Fruit fly (Drosophila melanogaster) whole organism, embryonic: ENCODE data around the gene Dnai2.

ENCODE experiments used
- Antp ChIP-seq: fragments of 200-800 bp; sonication (Bioruptor generic); optimal IDR thresholded peaks from 3 replicates; lab custom pipeline; 2016; ENCODE audit warnings: missing biosample characterization, missing genetic modification characterization
- Atf-2 ChIP-seq: fragments of 200-800 bp; sonication (Bioruptor generic); optimal IDR thresholded peaks from 2 replicates; lab custom pipeline; 2016; ENCODE audit warnings: missing biosample characterization, missing genetic modification characterization
- B-H2 ChIP-seq: fragments of 200-800 bp; sonication (Bioruptor generic); optimal IDR thresholded peaks from 2 replicates; lab custom pipeline; 2018; ENCODE audit warnings: missing biosample characterization, mild to moderate bottlenecking, missing genetic modification characterization
- BEAF-32 ChIP-seq: fragments of 200-800 bp; sonication (Bioruptor generic); optimal IDR thresholded peaks from 3 replicates; lab custom pipeline; 2017; ENCODE audit warnings: missing biosample characterization, missing genetic modification characterization, mild to moderate bottlenecking, moderate library complexity, missing genetic modification reagents
- CG11723 ChIP-seq: fragments of 200-800 bp; sonication (Bioruptor generic); optimal IDR thresholded peaks from 2 replicates; lab custom pipeline; 2017; ENCODE audit warnings: missing biosample characterization, mild to moderate bottlenecking, missing genetic modification characterization
- CG12659 ChIP-seq: fragments of 200-800 bp; sonication (Bioruptor generic); optimal IDR thresholded peaks from 3 replicates; lab custom pipeline; 2017; ENCODE audit warnings: mild to moderate bottlenecking, missing biosample characterization, missing genetic modification reagents, missing genetic modification characterization
- CG13287 ChIP-seq: fragments of 200-800 bp; sonication (Bioruptor generic); IDR thresholded peaks from 2 replicates; pipeline ENCODE4 v1.3.6; 2022; ENCODE audit warnings: missing biosample characterization, missing genetic modification characterization; ENCODE audit not compliant: partially characterized antibody
- CG13894 ChIP-seq: fragments of 200-800 bp; sonication (Bioruptor generic); optimal IDR thresholded peaks from 3 replicates; lab custom pipeline; 2018; ENCODE audit warnings: missing biosample characterization, mild to moderate bottlenecking, missing genetic modification characterization, moderate library complexity
- CG14710 ChIP-seq: fragments of 200-800 bp; sonication (Bioruptor generic); optimal IDR thresholded peaks from 3 replicates; lab custom pipeline; 2019; ENCODE audit warnings: missing biosample characterization, mild to moderate bottlenecking, missing genetic modification characterization, moderate library complexity
- CG15269 ChIP-seq: fragments of 200-800 bp; sonication (Bioruptor generic); optimal IDR thresholded peaks from 2 replicates; lab custom pipeline; 2018; ENCODE audit warnings: missing biosample characterization, mild to moderate bottlenecking, missing genetic modification characterization, moderate library complexity
- CG1647 ChIP-seq: fragments of 200-800 bp; sonication (Bioruptor generic); optimal IDR thresholded peaks from 3 replicates; lab custom pipeline; 2016; ENCODE audit warnings: missing biosample characterization, missing genetic modification characterization
- CG17829 ChIP-seq: fragments of 200-800 bp; optimal IDR thresholded peaks from 2 replicates; lab custom pipeline; 2019; ENCODE audit warnings: missing biosample characterization, mild to moderate bottlenecking, missing genetic modification characterization, moderate library complexity
- CG18764 ChIP-seq: fragments of 200-800 bp; sonication (Bioruptor generic); optimal IDR thresholded peaks from 3 replicates; lab custom pipeline; 2016; ENCODE audit warnings: missing biosample characterization, missing genetic modification characterization
- CG2199 ChIP-seq: fragments of 200-800 bp; sonication (Bioruptor generic); IDR thresholded peaks from 3 replicates; pipeline ENCODE4 v1.3.6; 2022; ENCODE audit warnings: missing biosample characterization, missing genetic modification characterization
- CG2875 ChIP-seq: fragments of 200-800 bp; sonication (Bioruptor generic); optimal IDR thresholded peaks from 2 replicates; lab custom pipeline; 2017; ENCODE audit warnings: missing biosample characterization, mild to moderate bottlenecking, missing genetic modification characterization, missing genetic modification reagents
- CG30020 ChIP-seq: fragments of 200-800 bp; optimal IDR thresholded peaks from 2 replicates; lab custom pipeline; 2019; ENCODE audit warnings: missing biosample characterization, mild to moderate bottlenecking, missing genetic modification characterization, moderate library complexity
- CG7928 ChIP-seq: fragments of 200-800 bp; sonication (Bioruptor generic); optimal IDR thresholded peaks from 2 replicates; lab custom pipeline; 2017; ENCODE audit warnings: missing biosample characterization, mild to moderate bottlenecking, missing genetic modification characterization
- CG9932 ChIP-seq: fragments of 200-800 bp; sonication (Bioruptor generic); IDR thresholded peaks from 2 replicates; pipeline ENCODE4 v1.3.6; 2022; ENCODE audit warnings: missing biosample characterization, missing genetic modification characterization
- Camta ChIP-seq: fragments of 200-800 bp; sonication (Bioruptor generic); optimal IDR thresholded peaks from 2 replicates; lab custom pipeline; 2016; ENCODE audit warnings: missing biosample characterization, missing genetic modification characterization
- CoRest ChIP-seq: fragments of 200-800 bp; sonication (Bioruptor generic); optimal IDR thresholded peaks from 3 replicates; lab custom pipeline; 2018; ENCODE audit warnings: missing biosample characterization, mild to moderate bottlenecking, missing genetic modification characterization, moderate library complexity
- E2f1 ChIP-seq: fragments of 200-800 bp; sonication (Bioruptor generic); IDR thresholded peaks from 2 replicates; pipeline ENCODE4 v1.3.6; 2022; ENCODE audit warnings: missing biosample characterization, missing genetic modification characterization
- HHEX ChIP-seq: fragments of 200-800 bp; sonication (Bioruptor generic); optimal IDR thresholded peaks from 3 replicates; lab custom pipeline; 2017; ENCODE audit warnings: missing biosample characterization, mild to moderate bottlenecking, missing genetic modification characterization, missing genetic modification reagents
- HLH4C ChIP-seq: fragments of 200-800 bp; sonication (Bioruptor generic); IDR thresholded peaks from 3 replicates; pipeline ENCODE4 v1.3.6; 2022; ENCODE audit warnings: missing biosample characterization, missing genetic modification characterization; ENCODE audit not compliant: partially characterized antibody
- Lhr ChIP-seq: fragments of 200-800 bp; sonication (Bioruptor generic); optimal IDR thresholded peaks from 3 replicates; lab custom pipeline; 2017; ENCODE audit warnings: mild to moderate bottlenecking, missing biosample characterization, missing genetic modification reagents, missing genetic modification characterization
- MESR4 ChIP-seq: fragments of 200-800 bp; sonication (Bioruptor generic); optimal IDR thresholded peaks from 2 replicates; lab custom pipeline; 2018; ENCODE audit warnings: missing biosample characterization, mild to moderate bottlenecking, missing genetic modification characterization, moderate library complexity
- Myb ChIP-seq: fragments of 200-800 bp; sonication (Bioruptor generic); optimal IDR thresholded peaks from 2 replicates; lab custom pipeline; 2016; ENCODE audit warnings: missing biosample characterization, missing genetic modification characterization
- Nf-YC ChIP-seq: fragments of 200-800 bp; optimal IDR thresholded peaks from 3 replicates; lab custom pipeline; 2019; ENCODE audit warnings: missing biosample characterization, mild to moderate bottlenecking, missing genetic modification characterization, moderate library complexity
- PHDP ChIP-seq: fragments of 200-800 bp; sonication (Bioruptor generic); optimal IDR thresholded peaks from 3 replicates; lab custom pipeline; 2018; ENCODE audit warnings: missing biosample characterization, mild to moderate bottlenecking, missing genetic modification characterization, moderate library complexity
- Pdp1 ChIP-seq, 2 experiments: fragments of 200-800 bp; sonication (Bioruptor generic); optimal IDR thresholded peaks; 3 replicates each; lab custom pipeline; 2016; ENCODE audit warnings: missing biosample characterization in 2 of 2, missing genetic modification characterization in 2 of 2, mild to moderate bottlenecking in 1 of 2, moderate library complexity in 1 of 2
- Rx ChIP-seq: fragments of 200-800 bp; sonication (Bioruptor generic); IDR thresholded peaks from 2 replicates; pipeline ENCODE4 v1.3.6; 2022; ENCODE audit warnings: missing biosample characterization, missing genetic modification characterization
- YL-1 ChIP-seq: fragments of 200-800 bp; sonication (Bioruptor generic); optimal IDR thresholded peaks from 3 replicates; lab custom pipeline; 2017; ENCODE audit warnings: missing biosample characterization, mild to moderate bottlenecking, missing genetic modification characterization
- ase ChIP-seq: fragments of 200-800 bp; sonication (Bioruptor generic); IDR thresholded peaks from 3 replicates; pipeline ENCODE4 v1.3.6; 2022; ENCODE audit warnings: missing biosample characterization, missing genetic modification characterization
- ash1 ChIP-seq: fragments of 200-800 bp; sonication (Bioruptor generic); optimal IDR thresholded peaks from 2 replicates; lab custom pipeline; 2018; ENCODE audit warnings: missing biosample characterization, mild to moderate bottlenecking, missing genetic modification characterization
- bbx ChIP-seq: fragments of 200-800 bp; sonication (Bioruptor generic); IDR thresholded peaks from 2 replicates; pipeline ENCODE4 v1.3.6; 2022; ENCODE audit warnings: missing biosample characterization, missing genetic modification characterization; ENCODE audit not compliant: partially characterized antibody
- bcd ChIP-seq: fragments of 200-800 bp; sonication (Bioruptor generic); optimal IDR thresholded peaks from 2 replicates; lab custom pipeline; 2017; ENCODE audit warnings: missing biosample characterization, mild to moderate bottlenecking, missing genetic modification characterization
- btn ChIP-seq: fragments of 200-800 bp; sonication (Bioruptor generic); optimal IDR thresholded peaks from 2 replicates; lab custom pipeline; 2016; ENCODE audit warnings: missing biosample characterization, missing genetic modification characterization
- crp ChIP-seq, 2 experiments: fragments of 200-800 bp; sonication (Bioruptor generic); optimal IDR thresholded peaks; 2 replicates in 1 of 2; 3 replicates in 1 of 2; lab custom pipeline; 2017; ENCODE audit warnings: missing biosample characterization in 2 of 2, missing genetic modification characterization in 2 of 2, mild to moderate bottlenecking in 1 of 2, moderate library complexity in 1 of 2
- dpn ChIP-seq, 2 experiments: fragments of 200-800 bp; sonication (Bioruptor generic); optimal IDR thresholded peaks; 3 replicates each; lab custom pipeline; 2016; ENCODE audit warnings: missing biosample characterization in 2 of 2, missing genetic modification characterization in 2 of 2
- gem ChIP-seq: fragments of 200-800 bp; sonication (Bioruptor generic); optimal IDR thresholded peaks from 2 replicates; lab custom pipeline; 2019; ENCODE audit warnings: missing biosample characterization, mild to moderate bottlenecking, missing genetic modification characterization, moderate library complexity
- h ChIP-seq: fragments of >200 bp; optimal IDR thresholded peaks from 2 replicates; lab custom pipeline; 2017
- insv ChIP-seq, 2 experiments: fragments of 200-800 bp; sonication (Bioruptor generic); optimal IDR thresholded peaks; 3 replicates each; lab custom pipeline; 2016 to 2018; ENCODE audit warnings: missing biosample characterization in 2 of 2, missing genetic modification characterization in 2 of 2
- mam ChIP-seq: fragments of 200-800 bp; sonication (Bioruptor generic); optimal IDR thresholded peaks from 3 replicates; lab custom pipeline; 2016; ENCODE audit warnings: missing biosample characterization, missing genetic modification characterization
- peb ChIP-seq: fragments of 200-800 bp; sonication (Bioruptor generic); IDR thresholded peaks from 2 replicates; pipeline ENCODE4 v1.3.6; 2022; ENCODE audit warnings: missing biosample characterization, missing genetic modification characterization
- phol ChIP-seq: fragments of 200-800 bp; sonication (Bioruptor generic); optimal IDR thresholded peaks from 3 replicates; lab custom pipeline; 2018; ENCODE audit warnings: missing biosample characterization, mild to moderate bottlenecking, missing genetic modification characterization, moderate library complexity
- pita ChIP-seq: fragments of 200-800 bp; sonication (Bioruptor generic); optimal IDR thresholded peaks from 2 replicates; lab custom pipeline; 2017; ENCODE audit warnings: missing biosample characterization, mild to moderate bottlenecking, missing genetic modification characterization
- pzg ChIP-seq: fragments of 200-800 bp; sonication (Bioruptor generic); optimal IDR thresholded peaks from 3 replicates; lab custom pipeline; 2018; ENCODE audit warnings: missing biosample characterization, mild to moderate bottlenecking, missing genetic modification characterization, moderate library complexity
- row ChIP-seq: fragments of 200-800 bp; sonication (Bioruptor generic); IDR thresholded peaks from 3 replicates; pipeline ENCODE4 v1.3.6; 2022; ENCODE audit warnings: missing biosample characterization, missing genetic modification characterization
- sim ChIP-seq: fragments of 200-800 bp; sonication (Bioruptor generic); IDR thresholded peaks from 2 replicates; pipeline ENCODE4 v1.3.6; 2022; ENCODE audit warnings: missing biosample characterization, missing genetic modification characterization
- slbo ChIP-seq: fragments of 200-800 bp; sonication (Bioruptor generic); IDR thresholded peaks from 2 replicates; pipeline ENCODE4 v1.3.6; 2022; ENCODE audit warnings: missing biosample characterization, missing genetic modification characterization
- slou ChIP-seq: fragments of 200-800 bp; sonication (Bioruptor generic); optimal IDR thresholded peaks from 3 replicates; lab custom pipeline; 2016; ENCODE audit warnings: missing biosample characterization, missing genetic modification characterization

The Dnai2 gene

DNA sequence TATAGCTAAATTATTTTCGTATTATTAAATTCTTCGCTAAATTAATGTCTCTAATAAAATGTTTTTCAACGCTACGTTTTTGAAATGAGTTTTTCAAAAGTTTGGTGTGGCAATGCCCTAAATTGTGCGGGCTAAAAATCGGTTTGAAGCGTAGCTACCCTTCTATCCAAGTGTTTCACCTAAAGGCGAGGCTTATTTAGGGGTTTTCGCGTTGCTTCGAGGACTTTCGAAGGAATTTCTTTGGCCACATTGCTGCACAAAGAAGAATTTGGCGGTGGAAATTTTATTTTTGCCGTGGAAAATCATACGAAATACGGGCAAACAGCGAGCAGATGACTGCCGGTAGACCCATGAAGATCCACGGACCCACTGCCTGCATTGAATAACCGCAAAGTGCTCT is 17.3 kb downstream of the Dnai2 start, which contains the start of gene TfIIEalpha:
TfIIEalpha (plus strand) TSS at position 245 of the 400 bp plus-strand sequence.
- TF ChIP-seq CG15269 (no peak), CG13287 (GFP tag; lab: Robert Waterston, UW) (peak; percentile 52), CoRest (peak; percentile 62), PHDP (tag; lab: Kevin White, UChicago) (peak; percentile 11), Camta (GFP tag; lab: Kevin White, UChicago) (peak; percentile 17), peb (GFP tag; lab: Robert Waterston, UW) (no peak), CG14710 (tag; lab: Kevin White, UChicago) (peak; percentile 38), ase (no peak), row (peak; percentile 62), Nf-YC (tag; lab: Kevin White, UChicago) (peak; percentile 23), CG2875 (GFP tag; lab: Kevin White, UChicago) (no peak), Atf-2 (GFP tag; lab: Kevin White, UChicago) (no peak), CG11723 (GFP tag; lab: Kevin White, UChicago) (no peak), CG1647 (GFP tag; lab: Kevin White, UChicago) (no peak), Antp (GFP tag; lab: Kevin White, UChicago) (no peak), Myb (GFP tag; lab: Kevin White, UChicago) (peak; percentile 77), CG17829 (tag; lab: Kevin White, UChicago) (peak; percentile 41), Lhr (peak; percentile 91), h (no peak), ash1 (GFP tag; lab: Kevin White, UChicago) (no peak), gem (peak; percentile 0), phol (tag; lab: Kevin White, UChicago) (peak; percentile 54), CG18764 (peak; percentile 57), YL-1 (peak; percentile 58), sim (GFP tag; lab: Robert Waterston, UW) (no peak), E2f1 (GFP tag; lab: Robert Waterston, UW) (peak; percentile 49; the same call in 1 of the 2 replicates), crp (GFP tag; optimal IDR thresholded peaks at IDR 0.05; lab: Kevin White, UChicago) (peak in 1 of 2 experiments; percentile 55), bbx (GFP tag; lab: Robert Waterston, UW) (peak; percentile 51; the same call in 1 of the 2 replicates), CG12659 (peak; percentile 60), MESR4 (GFP tag; lab: Kevin White, UChicago) (peak; percentile 76), CG9932 (GFP tag; lab: Robert Waterston, UW) (peak; percentile 58), Rx (GFP tag; lab: Robert Waterston, UW) (no peak), B-H2 (GFP tag; lab: Kevin White, UChicago) (peak; percentile 9), CG30020 (peak; percentile 25), insv (GFP tag; optimal IDR thresholded peaks at IDR 0.05; lab: Kevin White, UChicago) (peak in 1 of 2 experiments; percentile 4), CG13894 (peak; percentile 14), CG2199 (GFP tag; lab: Robert Waterston, UW) (peak; percentile 59; the same call in 1 of the 3 replicates), Pdp1 (GFP tag; optimal IDR thresholded peaks at IDR 0.05; lab: Kevin White, UChicago) (peak in 1 of 2 experiments; percentile 56), pita (peak; percentile 81), BEAF-32 (GFP tag; lab: Kevin White, UChicago) (peak; percentile 48), dpn (GFP tag; optimal IDR thresholded peaks at IDR 0.05; lab: Kevin White, UChicago) (peak; percentile 15 to 22), slbo (GFP tag; lab: Robert Waterston, UW) (0 out of 2 replicates have a peak, but pooled peaks have one; percentile 8), HLH4C (GFP tag; lab: Robert Waterston, UW) (0 out of 3 replicates have a peak, but pooled peaks have one; percentile 41), HHEX (GFP tag; lab: Kevin White, UChicago) (no peak), CG7928 (GFP tag; lab: Kevin White, UChicago) (peak; percentile 15), btn (no peak), mam (GFP tag; lab: Kevin White, UChicago) (peak; percentile 22), bcd (GFP tag; lab: Kevin White, UChicago) (peak; percentile 8), pzg (GFP tag; lab: Kevin White, UChicago) (peak; percentile 97), slou (GFP tag; lab: Kevin White, UChicago) (no peak)
